Fruit fly (Drosophila melanogaster) whole organism, embryonic: ENCODE results near the gene CG15027.

Source experiments
- CG11456 ChIP-seq: fragments of 200-800 bp; sonication (Bioruptor generic); IDR thresholded peaks from 3 replicates; pipeline ENCODE4 v1.3.6; 2022; ENCODE audit warnings: missing biosample characterization, missing genetic modification characterization
- CG12155 ChIP-seq: fragments of 200-800 bp; sonication (Bioruptor generic); optimal IDR thresholded peaks from 3 replicates; lab custom pipeline; 2016; ENCODE audit warnings: missing biosample characterization, missing genetic modification characterization
- CG15011 ChIP-seq: fragments of 200-800 bp; sonication (Bioruptor generic); optimal IDR thresholded peaks from 3 replicates; lab custom pipeline; 2018; ENCODE audit warnings: missing biosample characterization, mild to moderate bottlenecking, missing genetic modification characterization
- CG17802 ChIP-seq: fragments of 200-800 bp; sonication (Bioruptor generic); optimal IDR thresholded peaks from 2 replicates; lab custom pipeline; 2018; ENCODE audit warnings: missing biosample characterization, mild to moderate bottlenecking, missing genetic modification characterization, moderate library complexity
- CG18476 ChIP-seq: fragments of 200-800 bp; sonication (Bioruptor generic); optimal IDR thresholded peaks from 2 replicates; lab custom pipeline; 2016; ENCODE audit warnings: missing biosample characterization, mild to moderate bottlenecking, missing genetic modification characterization
- CG2129 ChIP-seq: fragments of 200-800 bp; sonication (Bioruptor generic); IDR thresholded peaks from 2 replicates; pipeline ENCODE4 v1.3.6; 2022; ENCODE audit warnings: missing biosample characterization, missing genetic modification characterization; ENCODE audit not compliant: partially characterized antibody
- CG2202 ChIP-seq: fragments of 200-800 bp; sonication (Bioruptor generic); optimal IDR thresholded peaks from 2 replicates; lab custom pipeline; 2018; ENCODE audit warnings: missing biosample characterization, mild to moderate bottlenecking, missing genetic modification characterization
- CG2678 ChIP-seq: fragments of 200-800 bp; sonication (Bioruptor generic); optimal IDR thresholded peaks from 3 replicates; lab custom pipeline; 2019; ENCODE audit warnings: missing biosample characterization, mild to moderate bottlenecking, missing genetic modification characterization, moderate library complexity
- CG2712 ChIP-seq: fragments of 200-800 bp; optimal IDR thresholded peaks from 3 replicates; lab custom pipeline; 2019; ENCODE audit warnings: missing biosample characterization, mild to moderate bottlenecking, missing genetic modification characterization, moderate library complexity
- CG30020 ChIP-seq: fragments of 200-800 bp; optimal IDR thresholded peaks from 2 replicates; lab custom pipeline; 2019; ENCODE audit warnings: missing biosample characterization, mild to moderate bottlenecking, missing genetic modification characterization, moderate library complexity
- CG3407 ChIP-seq: fragments of 200-800 bp; sonication (Bioruptor generic); optimal IDR thresholded peaks from 2 replicates; lab custom pipeline; 2018; ENCODE audit warnings: missing biosample characterization, mild to moderate bottlenecking, missing genetic modification characterization
- CG4707 ChIP-seq: fragments of 200-800 bp; sonication (Bioruptor generic); optimal IDR thresholded peaks from 2 replicates; lab custom pipeline; 2018; ENCODE audit warnings: missing biosample characterization, mild to moderate bottlenecking, missing genetic modification characterization, moderate library complexity
- CG6254 ChIP-seq: fragments of 200-800 bp; sonication (Bioruptor generic); optimal IDR thresholded peaks from 3 replicates; lab custom pipeline; 2017; ENCODE audit warnings: mild to moderate bottlenecking, missing biosample characterization, missing genetic modification reagents, missing genetic modification characterization
- CG6791 ChIP-seq: fragments of 200-800 bp; sonication (Bioruptor generic); IDR thresholded peaks from 3 replicates; pipeline ENCODE4 v1.3.6; 2022; ENCODE audit warnings: missing biosample characterization, missing genetic modification characterization; ENCODE audit not compliant: partially characterized antibody
- CG7372 ChIP-seq: fragments of 200-800 bp; sonication (Bioruptor generic); IDR thresholded peaks from 2 replicates; pipeline ENCODE4 v1.3.6; 2022; ENCODE audit warnings: missing biosample characterization, missing genetic modification characterization
- CG7963 ChIP-seq: fragments of 200-800 bp; sonication (Bioruptor generic); IDR thresholded peaks from 3 replicates; pipeline ENCODE4 v1.3.6; 2022; ENCODE audit warnings: missing biosample characterization, missing genetic modification characterization; ENCODE audit not compliant: partially characterized antibody
- CG7987 ChIP-seq: fragments of 200-800 bp; sonication (Bioruptor generic); optimal IDR thresholded peaks from 2 replicates; lab custom pipeline; 2018; ENCODE audit warnings: missing biosample characterization, mild to moderate bottlenecking, missing genetic modification characterization, moderate library complexity
- CoRest ChIP-seq: fragments of 200-800 bp; sonication (Bioruptor generic); optimal IDR thresholded peaks from 3 replicates; lab custom pipeline; 2018; ENCODE audit warnings: missing biosample characterization, mild to moderate bottlenecking, missing genetic modification characterization, moderate library complexity
- Dbx ChIP-seq: fragments of 200-800 bp; sonication (Bioruptor generic); IDR thresholded peaks from 3 replicates; pipeline ENCODE4 v1.3.6; 2022; ENCODE audit warnings: missing biosample characterization, missing genetic modification characterization
- Doc3 ChIP-seq: fragments of 200-800 bp; sonication (Bioruptor generic); IDR thresholded peaks from 3 replicates; pipeline ENCODE4 v1.3.6; 2022; ENCODE audit warnings: missing biosample characterization, missing genetic modification characterization; ENCODE audit not compliant: partially characterized antibody
- E2f2 ChIP-seq: fragments of 200-800 bp; sonication (Bioruptor generic); IDR thresholded peaks from 2 replicates; pipeline ENCODE4 v1.3.6; 2022; ENCODE audit warnings: missing biosample characterization, missing genetic modification characterization
- Fer1 ChIP-seq: fragments of 200-800 bp; sonication (Bioruptor generic); optimal IDR thresholded peaks from 2 replicates; lab custom pipeline; 2017; ENCODE audit warnings: missing biosample characterization, mild to moderate bottlenecking, missing genetic modification characterization
- Hand ChIP-seq: fragments of 200-800 bp; sonication (Bioruptor generic); optimal IDR thresholded peaks from 2 replicates; lab custom pipeline; 2017; ENCODE audit warnings: mild to moderate bottlenecking, missing biosample characterization, missing genetic modification reagents, missing genetic modification characterization
- Hr39 ChIP-seq: fragments of >200 bp; optimal IDR thresholded peaks from 2 replicates; lab custom pipeline; 2017
- Jarid2 ChIP-seq: fragments of 200-800 bp; sonication (Bioruptor generic); optimal IDR thresholded peaks from 3 replicates; lab custom pipeline; 2017; ENCODE audit warnings: mild to moderate bottlenecking, missing biosample characterization, missing genetic modification reagents, missing genetic modification characterization
- Lpt ChIP-seq: fragments of >200 bp; optimal IDR thresholded peaks from 2 replicates; lab custom pipeline; 2018; ENCODE audit warnings: missing biosample characterization, missing genetic modification characterization
- MBD-R2 ChIP-seq: fragments of 200-800 bp; sonication (Bioruptor generic); IDR thresholded peaks from 2 replicates; pipeline ENCODE4 v1.3.6; 2022; ENCODE audit warnings: missing biosample characterization, missing genetic modification characterization
- Mes4 ChIP-seq: fragments of 200-800 bp; sonication (Bioruptor generic); optimal IDR thresholded peaks from 2 replicates; lab custom pipeline; 2016; ENCODE audit warnings: missing biosample characterization, missing genetic modification characterization
- NFAT ChIP-seq: fragments of 200-800 bp; sonication (Bioruptor generic); IDR thresholded peaks from 2 replicates; pipeline ENCODE4 v1.3.6; 2022; ENCODE audit warnings: missing biosample characterization, missing genetic modification characterization
- NK7.1 ChIP-seq: fragments of 200-800 bp; sonication (Bioruptor generic); optimal IDR thresholded peaks from 3 replicates; lab custom pipeline; 2016; ENCODE audit warnings: missing biosample characterization, missing genetic modification characterization
- NfI ChIP-seq: fragments of 200-800 bp; sonication (Bioruptor generic); optimal IDR thresholded peaks from 3 replicates; lab custom pipeline; 2018; ENCODE audit warnings: missing biosample characterization, mild to moderate bottlenecking, missing genetic modification characterization, moderate library complexity
- Six4 ChIP-seq: fragments of 200-800 bp; sonication (Bioruptor generic); optimal IDR thresholded peaks from 2 replicates; lab custom pipeline; 2016; ENCODE audit warnings: missing biosample characterization, missing genetic modification characterization
- YL-1 ChIP-seq: fragments of 200-800 bp; sonication (Bioruptor generic); optimal IDR thresholded peaks from 3 replicates; lab custom pipeline; 2017; ENCODE audit warnings: missing biosample characterization, mild to moderate bottlenecking, missing genetic modification characterization
- abd-A ChIP-seq: fragments of 200-800 bp; sonication (Bioruptor generic); optimal IDR thresholded peaks from 3 replicates; lab custom pipeline; 2019; ENCODE audit warnings: missing biosample characterization, mild to moderate bottlenecking, missing genetic modification characterization, moderate library complexity
- az2 ChIP-seq: fragments of 200-800 bp; sonication (Bioruptor generic); optimal IDR thresholded peaks from 3 replicates; lab custom pipeline; 2016; ENCODE audit warnings: missing biosample characterization, missing genetic modification characterization
- caup ChIP-seq: fragments of 200-800 bp; sonication (Bioruptor generic); optimal IDR thresholded peaks from 3 replicates; lab custom pipeline; 2017; ENCODE audit warnings: missing biosample characterization, mild to moderate bottlenecking, missing genetic modification characterization, moderate library complexity; ENCODE audit not compliant: severe bottlenecking
- chif ChIP-seq, 2 experiments: fragments of 200-800 bp; sonication (Bioruptor generic); optimal IDR thresholded peaks; 3 replicates each; lab custom pipeline; 2016; ENCODE audit warnings: missing biosample characterization in 2 of 2, missing genetic modification characterization in 2 of 2
- corto ChIP-seq: fragments of 200-800 bp; sonication (Bioruptor generic); optimal IDR thresholded peaks from 2 replicates; lab custom pipeline; 2016; ENCODE audit warnings: missing biosample characterization, mild to moderate bottlenecking, missing genetic modification characterization, moderate library complexity
- da ChIP-seq: fragments of 200-800 bp; sonication (Bioruptor generic); optimal IDR thresholded peaks from 2 replicates; lab custom pipeline; 2016; ENCODE audit warnings: missing biosample characterization, missing genetic modification characterization
- dmrt11E ChIP-seq: fragments of 200-800 bp; sonication (Bioruptor generic); optimal IDR thresholded peaks from 3 replicates; lab custom pipeline; 2018; ENCODE audit warnings: missing biosample characterization, mild to moderate bottlenecking, missing genetic modification characterization, moderate library complexity
- gsb ChIP-seq: fragments of 200-800 bp; sonication (Bioruptor generic); IDR thresholded peaks from 2 replicates; pipeline ENCODE4 v1.3.6; 2022; ENCODE audit warnings: missing biosample characterization, missing genetic modification characterization
- mld ChIP-seq: fragments of 200-800 bp; sonication (Bioruptor generic); IDR thresholded peaks from 3 replicates; pipeline ENCODE4 v1.3.6; 2022; ENCODE audit warnings: missing biosample characterization, missing genetic modification characterization; ENCODE audit not compliant: partially characterized antibody
- nom ChIP-seq: fragments of 200-800 bp; sonication (Bioruptor generic); optimal IDR thresholded peaks from 2 replicates; lab custom pipeline; 2017; ENCODE audit warnings: missing biosample characterization, missing genetic modification characterization, mild to moderate bottlenecking, moderate library complexity, missing genetic modification reagents
- p53 ChIP-seq: fragments of 200-800 bp; sonication (Bioruptor generic); optimal IDR thresholded peaks from 2 replicates; lab custom pipeline; 2016; ENCODE audit warnings: missing biosample characterization, missing genetic modification characterization
- salm ChIP-seq: fragments of 200-800 bp; sonication (Bioruptor generic); optimal IDR thresholded peaks from 2 replicates; lab custom pipeline; 2018; ENCODE audit warnings: missing biosample characterization, mild to moderate bottlenecking, missing genetic modification characterization
- sima ChIP-seq: fragments of 200-800 bp; sonication (Bioruptor generic); optimal IDR thresholded peaks from 2 replicates; lab custom pipeline; 2016; ENCODE audit warnings: missing biosample characterization, missing genetic modification characterization
- slp2 ChIP-seq: fragments of 200-800 bp; sonication (Bioruptor generic); optimal IDR thresholded peaks from 2 replicates; lab custom pipeline; 2016; ENCODE audit warnings: missing biosample characterization, missing genetic modification characterization
- sqz ChIP-seq: fragments of 200-800 bp; sonication (Bioruptor generic); optimal IDR thresholded peaks from 3 replicates; lab custom pipeline; 2018; ENCODE audit warnings: missing biosample characterization, mild to moderate bottlenecking, missing genetic modification characterization
- sug ChIP-seq: fragments of 200-800 bp; optimal IDR thresholded peaks from 2 replicates; lab custom pipeline; 2019; ENCODE audit warnings: missing biosample characterization, mild to moderate bottlenecking, missing genetic modification characterization, moderate library complexity
- unpg ChIP-seq: fragments of 200-800 bp; sonication (Bioruptor generic); optimal IDR thresholded peaks from 3 replicates; lab custom pipeline; 2018; ENCODE audit warnings: missing biosample characterization, mild to moderate bottlenecking, missing genetic modification characterization, moderate library complexity
- wor ChIP-seq: fragments of 200-800 bp; sonication (Bioruptor generic); IDR thresholded peaks from 2 replicates; pipeline ENCODE4 v1.3.6; 2022; ENCODE audit warnings: missing biosample characterization, missing genetic modification characterization

Gene CG15027

dm6 chrX:15078394-15078793, 7.2 kb downstream of the CG15027 start (continued):
- no peak for TF ChIP-seq wor (GFP tag; lab: Robert Waterston, UW)
- TF ChIP-seq YL-1 (GFP tag; lab: Kevin White, UChicago): no peak
- TF ChIP-seq mld (GFP tag; lab: Robert Waterston, UW): no peak
- peak; percentile 25 for TF ChIP-seq salm (tag; lab: Kevin White, UChicago)
- TF ChIP-seq Lpt (GFP tag; lab: Kevin White, UChicago): no peak
- no peak for TF ChIP-seq CG11456 (GFP tag; lab: Robert Waterston, UW)
- TF ChIP-seq CG2129: no peak
- no peak for TF ChIP-seq E2f2
- TF ChIP-seq caup (GFP tag; lab: Kevin White, UChicago): no peak
- TF ChIP-seq chif (GFP tag; optimal IDR thresholded peaks at IDR 0.05; lab: Kevin White, UChicago): no peak
- TF ChIP-seq Doc3 (GFP tag; lab: Robert Waterston, UW): no peak
- no peak for TF ChIP-seq CG30020
- no peak for TF ChIP-seq slp2
- no peak for TF ChIP-seq Dbx
- TF ChIP-seq CG2678: peak; percentile 32
- TF ChIP-seq Hand (GFP tag; lab: Kevin White, UChicago): no peak
- peak; percentile 62 for TF ChIP-seq sqz (GFP tag; lab: Kevin White, UChicago)
- peak; percentile 13 for TF ChIP-seq unpg (GFP tag; lab: Kevin White, UChicago)
- TF ChIP-seq nom (GFP tag; lab: Kevin White, UChicago): peak; percentile 87
- no peak for TF ChIP-seq CG6791 (GFP tag; lab: Robert Waterston, UW)
- TF ChIP-seq sug (tag; lab: Kevin White, UChicago): peak; percentile 51
- TF ChIP-seq da (GFP tag; lab: Kevin White, UChicago): no peak
- TF ChIP-seq CG7372 (GFP tag; lab: Robert Waterston, UW): no peak
- TF ChIP-seq CG2712: no peak
- peak; percentile 47 for TF ChIP-seq CG6254 (GFP tag; lab: Kevin White, UChicago)
- no peak for TF ChIP-seq corto (GFP tag; lab: Kevin White, UChicago)
- no peak for TF ChIP-seq MBD-R2 (GFP tag; lab: Robert Waterston, UW)
- no peak for TF ChIP-seq NFAT (GFP tag; lab: Robert Waterston, UW)
- no peak for TF ChIP-seq Hr39 (lab: Kevin White, UChicago)
- no peak for TF ChIP-seq NfI
- no peak for TF ChIP-seq CG12155 (GFP tag; lab: Kevin White, UChicago)
- TF ChIP-seq CG3407: peak; percentile 15
- TF ChIP-seq CG4707 (GFP tag; lab: Kevin White, UChicago): peak; percentile 28
- TF ChIP-seq CG18476 (GFP tag; lab: Kevin White, UChicago): no peak
- no peak for TF ChIP-seq NK7.1
- TF ChIP-seq CG7987 (GFP tag; lab: Kevin White, UChicago): no peak
- TF ChIP-seq gsb (GFP tag; lab: Robert Waterston, UW): no peak
- no peak for TF ChIP-seq p53
- TF ChIP-seq CG7963 (GFP tag; lab: Robert Waterston, UW): no peak
- TF ChIP-seq Fer1 (GFP tag; lab: Kevin White, UChicago): peak; percentile 21
- no peak for TF ChIP-seq Jarid2 (GFP tag; lab: Kevin White, UChicago)
- TF ChIP-seq sima (GFP tag; lab: Kevin White, UChicago): no peak
- TF ChIP-seq CG17802 (tag; lab: Kevin White, UChicago): no peak
- TF ChIP-seq dmrt11E (tag; lab: Kevin White, UChicago): peak; percentile 25
- no peak for TF ChIP-seq Six4 (GFP tag; lab: Kevin White, UChicago)
- peak; percentile 24 for TF ChIP-seq CG2202
- TF ChIP-seq abd-A (tag; lab: Kevin White, UChicago): no peak
- no peak for TF ChIP-seq az2 (GFP tag; lab: Kevin White, UChicago)
- TF ChIP-seq CoRest (tag; lab: Kevin White, UChicago): no peak
- no peak for TF ChIP-seq CG15011 (GFP tag; lab: Kevin White, UChicago)
- no peak for TF ChIP-seq Mes4 (GFP tag; lab: Kevin White, UChicago)
